Worm (Caenorhabditis elegans): ENCODE measurements around the gene W04D12.1.
A peak's percentile ranks its signal among the peaks of the same experiment; 100 is the strongest.

DNA sequence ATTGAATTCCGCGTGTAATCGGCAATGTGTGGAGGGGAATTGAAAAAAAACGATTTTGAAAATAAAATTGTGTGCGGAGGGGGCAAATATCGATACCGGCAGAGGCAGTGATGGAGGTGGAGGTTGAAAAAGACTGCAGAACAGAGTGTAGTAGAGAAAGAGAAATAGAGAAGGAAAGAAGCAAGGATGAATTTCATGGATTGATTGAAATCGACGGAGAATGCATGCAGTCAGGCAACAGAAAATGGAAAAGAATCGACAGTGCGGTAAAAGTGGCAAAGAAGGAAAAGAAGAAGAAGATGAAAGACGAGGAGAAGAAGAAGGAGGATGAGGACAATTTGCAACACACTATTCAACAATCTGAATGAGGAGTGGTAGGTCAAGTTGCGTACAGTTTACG lies at the start of gene W04D12.1:
- peak; percentile 3 for TF ChIP-seq blmp-1 (tag; optimal IDR thresholded peaks at IDR 0.05; ENCODE audit: insufficient read depth)
- TF ChIP-seq unc-62 (GFP tag; optimal IDR thresholded peaks at IDR 0.05) = no peak
- TF ChIP-seq C34F6.9 (tag; optimal IDR thresholded peaks at IDR 0.05) = peak; percentile 18
- no peak for TF ChIP-seq zag-1 (tag; optimal IDR thresholded peaks at IDR 0.05)
- TF ChIP-seq egl-27 (tag; optimal IDR thresholded peaks at IDR 0.05) = peak; percentile 23
- no peak for TF ChIP-seq snpc-4 (tag; optimal IDR thresholded peaks at IDR 0.05)
- TF ChIP-seq ztf-1 (GFP tag; conservative IDR thresholded peaks at IDR 0.05) = no peak
- peak; percentile 2 for TF ChIP-seq nhr-25 (tag; optimal IDR thresholded peaks at IDR 0.05)
- TF ChIP-seq aly-2 (tag; optimal IDR thresholded peaks at IDR 0.05) = no peak
- no peak for TF ChIP-seq alr-1 (tag; optimal IDR thresholded peaks at IDR 0.05)
- TF ChIP-seq fos-1 (tag; optimal IDR thresholded peaks at IDR 0.05) = no peak
